Fruit fly (Drosophila melanogaster) whole organism, wandering third instar larva: Measurements from ENCODE around the gene CG7227.
"Not testable (repeated sequence)": the region's sequence is repeated elsewhere in the genome, so short reads cannot be mapped to it uniquely, and the experiment has no call there.

Experiments
- Abd-B ChIP-seq: fragments of >200 bp; optimal IDR thresholded peaks from 2 replicates; lab custom pipeline; 2017; ENCODE audit warnings: missing biosample characterization, missing genetic modification characterization
- CG32264 ChIP-seq: fragments of 200-800 bp; sonication (Bioruptor generic); optimal IDR thresholded peaks from 2 replicates; lab custom pipeline; 2016; ENCODE audit warnings: missing biosample characterization, missing genetic modification characterization
- CG9705 ChIP-seq: fragments of 200-800 bp; sonication (Bioruptor generic); optimal IDR thresholded peaks from 2 replicates; lab custom pipeline; 2018; ENCODE audit warnings: missing biosample characterization, mild to moderate bottlenecking, missing genetic modification characterization
- CrebA ChIP-seq: fragments of 200-800 bp; sonication (Bioruptor generic); optimal IDR thresholded peaks from 2 replicates; lab custom pipeline; 2016; ENCODE audit warnings: missing biosample characterization, mild to moderate bottlenecking, missing genetic modification characterization, borderline replicate concordance
- Dfd ChIP-seq: fragments of >200 bp; optimal IDR thresholded peaks from 2 replicates; lab custom pipeline; 2017; ENCODE audit warnings: missing biosample characterization, missing genetic modification characterization
- Dif ChIP-seq: fragments of 200-275, 200-300 bp; sonication (Bioruptor generic); optimal IDR thresholded peaks from 2 replicates; lab custom pipeline; 2018; ENCODE audit warnings: missing biosample characterization, missing genetic modification characterization; ENCODE audit not compliant: partially characterized antibody
- GATAd ChIP-seq: sonication (Bioruptor generic); optimal IDR thresholded peaks from 2 replicates; lab custom pipeline; 2016; ENCODE audit warnings: missing biosample characterization, missing genetic modification characterization
- HLH106 ChIP-seq: fragments of 200-800 bp; optimal IDR thresholded peaks from 3 replicates; lab custom pipeline; 2019; ENCODE audit warnings: missing biosample characterization, mild to moderate bottlenecking, missing genetic modification characterization, moderate library complexity
- Hnf4 ChIP-seq: fragments of 200-800 bp; sonication (Bioruptor generic); optimal IDR thresholded peaks from 2 replicates; lab custom pipeline; 2016; ENCODE audit warnings: missing biosample characterization, mild to moderate bottlenecking, missing genetic modification characterization
- Hr78 ChIP-seq: fragments of >200 bp; optimal IDR thresholded peaks from 2 replicates; lab custom pipeline; 2017; ENCODE audit warnings: missing biosample characterization, missing genetic modification characterization
- Hr83 ChIP-seq: fragments of 200-300 bp; sonication (Bioruptor generic); optimal IDR thresholded peaks from 2 replicates; lab custom pipeline; 2016; ENCODE audit warnings: missing biosample characterization, mild to moderate bottlenecking, missing genetic modification characterization, moderate library complexity; ENCODE audit not compliant: poor library complexity, severe bottlenecking
- Jra ChIP-seq: sonication (Bioruptor generic); optimal IDR thresholded peaks from 2 replicates; lab custom pipeline; 2016; ENCODE audit warnings: missing biosample characterization, missing genetic modification characterization
- Mio ChIP-seq: sonication (Bioruptor generic); optimal IDR thresholded peaks from 2 replicates; lab custom pipeline; 2016; ENCODE audit warnings: missing biosample characterization, missing genetic modification characterization
- Myc ChIP-seq: fragments of >200 bp; optimal IDR thresholded peaks from 2 replicates; lab custom pipeline; 2017
- N ChIP-seq: fragments of >200 bp; optimal IDR thresholded peaks from 2 replicates; lab custom pipeline; 2018; ENCODE audit warnings: missing biosample characterization, missing external identifiers, missing genetic modification characterization
- OdsH ChIP-seq: fragments of 200-800 bp; sonication (Bioruptor generic); optimal IDR thresholded peaks from 2 replicates; lab custom pipeline; 2016; ENCODE audit warnings: missing biosample characterization, mild to moderate bottlenecking, missing genetic modification characterization
- Rel ChIP-seq, 2 experiments: fragments of 200-800 bp; sonication (Bioruptor generic) in 1 of 2; optimal IDR thresholded peaks; 2 replicates in 1 of 2; 3 replicates in 1 of 2; lab custom pipeline; 2016 to 2019; ENCODE audit warnings: mild to moderate bottlenecking in 2 of 2, missing biosample characterization in 2 of 2, missing genetic modification characterization in 2 of 2, moderate library complexity in 1 of 2
- Sp1 ChIP-seq: fragments of 200-800 bp; sonication (Bioruptor generic); optimal IDR thresholded peaks from 3 replicates; lab custom pipeline; 2019; ENCODE audit warnings: missing biosample characterization, mild to moderate bottlenecking, missing genetic modification characterization, moderate library complexity
- Vsx2 ChIP-seq: fragments of 200-300, 225-300 bp; sonication (Bioruptor generic); optimal IDR thresholded peaks from 2 replicates; lab custom pipeline; 2018; ENCODE audit warnings: missing biosample characterization, missing genetic modification characterization; ENCODE audit not compliant: partially characterized antibody
- br ChIP-seq: fragments of 200-800 bp; sonication (Bioruptor generic); optimal IDR thresholded peaks from 2 replicates; lab custom pipeline; 2016; ENCODE audit warnings: missing biosample characterization, missing genetic modification characterization
- brk ChIP-seq: fragments of 200-800 bp; sonication (Bioruptor generic); optimal IDR thresholded peaks from 2 replicates; lab custom pipeline; 2016; ENCODE audit warnings: missing biosample characterization, mild to moderate bottlenecking, missing genetic modification characterization
- dl ChIP-seq, 2 experiments: fragments of 175-275, 200-275 bp in 1 of 2; fragments of 200-275 bp in 1 of 2; sonication (Bioruptor generic); optimal IDR thresholded peaks; lab custom pipeline; 2018; ENCODE audit warnings: mild to moderate bottlenecking in 2 of 2, missing biosample characterization in 2 of 2, missing genetic modification characterization in 2 of 2, moderate library complexity in 2 of 2; ENCODE audit not compliant: partially characterized antibody in 2 of 2, insufficient read depth in 1 of 2
- dmrt93B ChIP-seq: fragments of 200-800 bp; sonication (Bioruptor generic); optimal IDR thresholded peaks from 2 replicates; lab custom pipeline; 2018; ENCODE audit warnings: missing biosample characterization, mild to moderate bottlenecking, missing genetic modification characterization
- dsf ChIP-seq: sonication (Bioruptor generic); optimal IDR thresholded peaks from 2 replicates; lab custom pipeline; 2016; ENCODE audit warnings: missing biosample characterization, missing genetic modification characterization, borderline replicate concordance
- ey ChIP-seq: fragments of 200-800 bp; sonication (Bioruptor generic); optimal IDR thresholded peaks from 2 replicates; lab custom pipeline; 2016; ENCODE audit warnings: missing biosample characterization, missing genetic modification characterization
- foxo ChIP-seq, 2 experiments: fragments of 200-800 bp; sonication (Bioruptor generic); optimal IDR thresholded peaks; 2 replicates in 1 of 2; 3 replicates in 1 of 2; lab custom pipeline; 2016 to 2017; ENCODE audit warnings: missing biosample characterization in 2 of 2, missing genetic modification characterization in 2 of 2
- fru ChIP-seq: fragments of 200-800 bp; sonication (Bioruptor generic); optimal IDR thresholded peaks from 3 replicates; lab custom pipeline; 2016; ENCODE audit warnings: missing biosample characterization, mild to moderate bottlenecking, missing genetic modification characterization
- h ChIP-seq: fragments of 200-800 bp; sonication (Bioruptor generic); optimal IDR thresholded peaks from 3 replicates; lab custom pipeline; 2016; ENCODE audit warnings: missing biosample characterization, mild to moderate bottlenecking, missing genetic modification characterization
- jim ChIP-seq: fragments of 175-275, 200-325 bp; sonication (Bioruptor generic); optimal IDR thresholded peaks from 2 replicates; lab custom pipeline; 2016; ENCODE audit warnings: missing biosample characterization, mild to moderate bottlenecking, missing genetic modification characterization
- pan ChIP-seq: fragments of >200 bp; optimal IDR thresholded peaks from 2 replicates; lab custom pipeline; 2017
- psq ChIP-seq: fragments of 200-800 bp; sonication (Bioruptor generic); optimal IDR thresholded peaks from 3 replicates; lab custom pipeline; 2017; ENCODE audit warnings: missing biosample characterization, mild to moderate bottlenecking, missing genetic modification characterization, moderate library complexity
- rgr ChIP-seq: fragments of 200-800 bp; sonication (Bioruptor generic); optimal IDR thresholded peaks from 3 replicates; lab custom pipeline; 2016; ENCODE audit warnings: missing biosample characterization, mild to moderate bottlenecking, missing genetic modification characterization
- sage ChIP-seq: fragments of 200-800 bp; sonication (Bioruptor generic); optimal IDR thresholded peaks from 2 replicates; lab custom pipeline; 2016; ENCODE audit warnings: missing biosample characterization, mild to moderate bottlenecking, missing genetic modification characterization
- sv ChIP-seq: fragments of 200-800 bp; sonication (Bioruptor generic); optimal IDR thresholded peaks from 3 replicates; lab custom pipeline; 2016; ENCODE audit warnings: missing biosample characterization, missing genetic modification characterization
- tai ChIP-seq: sonication (Bioruptor generic); optimal IDR thresholded peaks from 2 replicates; lab custom pipeline; 2016; ENCODE audit warnings: missing biosample characterization, missing genetic modification characterization
- usp ChIP-seq: fragments of >200 bp; optimal IDR thresholded peaks from 2 replicates; lab custom pipeline; 2017; ENCODE audit warnings: missing biosample characterization, missing genetic modification characterization
- woc ChIP-seq: sonication (Bioruptor generic); optimal IDR thresholded peaks from 2 replicates; lab custom pipeline; 2016; ENCODE audit warnings: missing biosample characterization, mild to moderate bottlenecking, missing genetic modification characterization

Gene CG7227

dm6 chr2L:7984889-7985514 lies 12.9 kb downstream of the CG7227 start (continued):
- TF ChIP-seq Rel (GFP tag; optimal IDR thresholded peaks at IDR 0.05; lab: Kevin White, UChicago): no peak
- TF ChIP-seq Rel (tag; optimal IDR thresholded peaks at IDR 0.05; lab: Kevin White, UChicago): peak; percentile 54
- TF ChIP-seq dmrt93B (GFP tag; lab: Kevin White, UChicago): no peak
- TF ChIP-seq Vsx2: peak; percentile 76
- no peak for TF ChIP-seq Myc (lab: Kevin White, UChicago)
- no peak for TF ChIP-seq Dfd
- TF ChIP-seq, all 38 proteins: peak for 10

- TF ChIP-seq fru (GFP tag; lab: Kevin White, UChicago): peak; percentile 99
- no peak for TF ChIP-seq CG9705 (GFP tag; lab: Kevin White, UChicago)
- TF ChIP-seq br (GFP tag; lab: Kevin White, UChicago): peak; percentile 6
- TF ChIP-seq CrebA (GFP tag; lab: Kevin White, UChicago): peak; percentile 81
- no peak for TF ChIP-seq Rel (GFP tag; optimal IDR thresholded peaks at IDR 0.05; lab: Kevin White, UChicago)
- peak; percentile 57 for TF ChIP-seq Rel (tag; optimal IDR thresholded peaks at IDR 0.05; lab: Kevin White, UChicago)
- TF ChIP-seq rgr (GFP tag; lab: Kevin White, UChicago): peak; percentile 12
- peak; percentile 54 for TF ChIP-seq Hr83 (GFP tag; lab: Kevin White, UChicago)
- peak; percentile 57 for TF ChIP-seq Vsx2
- no peak for TF ChIP-seq Jra (GFP tag; lab: Kevin White, UChicago)
- TF ChIP-seq Dif (GFP tag; lab: Kevin White, UChicago): peak; percentile 24
- peak in 1 of 2 experiments; percentile 29 for TF ChIP-seq dl (GFP tag; optimal IDR thresholded peaks at IDR 0.05; lab: Kevin White, UChicago; ENCODE audit: insufficient read depth in 1 of 2, partially characterized antibody in 2 of 2)
- peak in 1 of 2 experiments; percentile 5 for TF ChIP-seq foxo (GFP tag; optimal IDR thresholded peaks at IDR 0.05; lab: Kevin White, UChicago)
- no peak for TF ChIP-seq usp (GFP tag; lab: Kevin White, UChicago)
- TF ChIP-seq GATAd: no peak
- peak; percentile 32 for TF ChIP-seq h (GFP tag; lab: Kevin White, UChicago)
Observed at dm6 chr2L:7984059-7984800, 13.7 kb downstream of the CG7227 start, which contains the start of gene Snoo. Gene Snoo (minus strand): TSS chr2L:7984196.

dm6 chr2L:7983646-7984045 lies 14.3 kb downstream of the CG7227 start, which contains the start of gene CG7231:
Gene CG7231 (plus strand): TSS chr2L:7983946.
- not testable (repeated sequence) for TF ChIP-seq Sp1 (GFP tag; lab: Kevin White, UChicago); br (GFP tag; lab: Kevin White, UChicago); Hr78

- TF ChIP-seq h (GFP tag; lab: Kevin White, UChicago) (peak; percentile 34), dmrt93B (GFP tag; lab: Kevin White, UChicago) (no peak), ey (no peak), CG32264 (no peak), Hr78 (no peak), N (GFP tag; lab: Kevin White, UChicago) (peak; percentile 90), sv (GFP tag; lab: Kevin White, UChicago) (no peak), rgr (GFP tag; lab: Kevin White, UChicago) (peak; percentile 27), br (GFP tag; lab: Kevin White, UChicago) (no peak), sage (GFP tag; lab: Kevin White, UChicago) (no peak), CG9705 (GFP tag; lab: Kevin White, UChicago) (no peak), Jra (GFP tag; lab: Kevin White, UChicago) (no peak), tai (no peak), OdsH (GFP tag; lab: Kevin White, UChicago) (no peak), usp (GFP tag; lab: Kevin White, UChicago) (no peak), dl (GFP tag; optimal IDR thresholded peaks at IDR 0.05; lab: Kevin White, UChicago; ENCODE audit: insufficient read depth in 1 of 2, partially characterized antibody in 2 of 2) (peak in 1 of 2 experiments; percentile 30), HLH106 (tag; lab: Kevin White, UChicago) (no peak), jim (GFP tag; lab: Kevin White, UChicago) (no peak), Abd-B (GFP tag; lab: Kevin White, UChicago) (no peak), CrebA (GFP tag; lab: Kevin White, UChicago) (no peak), GATAd (no peak), foxo (GFP tag; optimal IDR thresholded peaks at IDR 0.05; lab: Kevin White, UChicago) (no peak), pan (lab: Kevin White, UChicago) (peak; percentile 73), dsf (no peak), Myc (lab: Kevin White, UChicago) (no peak), Dif (GFP tag; lab: Kevin White, UChicago) (peak; percentile 64), psq (GFP tag; lab: Kevin White, UChicago) (peak; percentile 32), Rel (GFP tag; optimal IDR thresholded peaks at IDR 0.05; lab: Kevin White, UChicago) (no peak), Rel (tag; optimal IDR thresholded peaks at IDR 0.05; lab: Kevin White, UChicago) (peak; percentile 1), Mio (GFP tag; lab: Kevin White, UChicago) (no peak), woc (GFP tag; lab: Kevin White, UChicago) (no peak), Hnf4 (GFP tag; lab: Kevin White, UChicago) (no peak), Sp1 (GFP tag; lab: Kevin White, UChicago) (no peak), brk (GFP tag; lab: Kevin White, UChicago) (no peak), Hr83 (GFP tag; lab: Kevin White, UChicago) (no peak)
Observed at dm6 chr2L:7976738-7977137, 21.2 kb downstream of the CG7227 start.
